Worm (Caenorhabditis elegans) whole organism, L4 larva: ENCODE data around the gene fbxa-157.
A peak's percentile ranks its signal among the peaks of the same experiment; 100 is the strongest.

Experiments
- F26F4.8 ChIP-seq: fragments of 200-800 bp; sonication (Bioruptor generic); conservative IDR thresholded peaks from 2 replicates; pipeline ENCODE4 v1.3.6; 2022; ENCODE audit warnings: missing genetic modification characterization, missing compliant biosample characterization
- F37D6.2 ChIP-seq: sonication (generic microtip); optimal IDR thresholded peaks from 2 replicates; lab custom pipeline; 2016; ENCODE audit warnings: mild to moderate bottlenecking, missing genetic modification characterization, missing compliant biosample characterization
- F44E2.7 ChIP-seq: fragments of 200-800 bp; sonication (Bioruptor generic); IDR thresholded peaks from 2 replicates; pipeline ENCODE4 v2.1.2; 2022; ENCODE audit warnings: missing genetic modification characterization, missing compliant biosample characterization
- F49E8.2 ChIP-seq: sonication (generic microtip); optimal IDR thresholded peaks from 2 replicates; lab custom pipeline; 2016; ENCODE audit warnings: missing compliant biosample characterization, mild to moderate bottlenecking, missing genetic modification characterization, borderline replicate concordance
- T26A8.4 ChIP-seq: fragments of 200-800 bp; sonication (Bioruptor generic); IDR thresholded peaks from 2 replicates; pipeline ENCODE4 v1.3.6; 2022; ENCODE audit warnings: missing genetic modification characterization, missing compliant biosample characterization
- ZK337.2 ChIP-seq: fragments of 200-800 bp; sonication (Bioruptor generic); IDR thresholded peaks from 2 replicates; pipeline ENCODE4 v1.3.6; 2022; ENCODE audit warnings: missing genetic modification reagents, missing genetic modification characterization, missing compliant biosample characterization
- aha-1 ChIP-seq: fragments of 150-350 bp; peaks from one replicate; lab custom pipeline; 2014; ENCODE audit warnings: missing biosample characterization, missing genetic modification characterization
- ama-1 ChIP-seq: fragments of 150-350 bp; optimal IDR thresholded peaks from 2 replicates; lab custom pipeline; 2014; ENCODE audit warnings: inconsistent platforms, mixed read lengths
- ceh-32 ChIP-seq: sonication (generic microtip); optimal IDR thresholded peaks from 2 replicates; lab custom pipeline; 2016; ENCODE audit warnings: mild to moderate bottlenecking, missing genetic modification characterization, missing compliant biosample characterization; ENCODE audit not compliant: poor library complexity
- ceh-82 ChIP-seq: sonication (generic microtip); optimal IDR thresholded peaks from 2 replicates; lab custom pipeline; 2017; ENCODE audit warnings: missing biosample characterization, missing genetic modification characterization
- dmd-8 ChIP-seq: fragments of 200-800 bp; sonication (Bioruptor generic); IDR thresholded peaks from 2 replicates; pipeline ENCODE4 v1.3.6; 2022; ENCODE audit warnings: missing genetic modification characterization, missing compliant biosample characterization
- dpl-1 ChIP-seq: fragments of 150-350 bp; optimal IDR thresholded peaks from 2 replicates; lab custom pipeline; 2014; ENCODE audit warnings: missing biosample characterization, missing genetic modification reagents, missing genetic modification characterization
- duxl-1 ChIP-seq: sonication (generic microtip); optimal IDR thresholded peaks from 2 replicates; lab custom pipeline; 2016; ENCODE audit warnings: mild to moderate bottlenecking, missing genetic modification characterization, moderate library complexity, missing compliant biosample characterization; ENCODE audit not compliant: poor library complexity
- dve-1 ChIP-seq: sonication (generic microtip); optimal IDR thresholded peaks from 2 replicates; lab custom pipeline; 2017; ENCODE audit warnings: antibody characterized with exemption, mild to moderate bottlenecking, missing genetic modification characterization, missing compliant biosample characterization; ENCODE audit not compliant: insufficient read depth
- hmg-1.1 ChIP-seq: fragments of 200-800 bp; sonication (Bioruptor generic); IDR thresholded peaks from 2 replicates; pipeline ENCODE4 v1.3.6; 2022; ENCODE audit warnings: missing genetic modification reagents, missing genetic modification characterization, missing compliant biosample characterization
- lin-15B ChIP-seq: fragments of 150-350 bp; sonication (generic microtip); optimal IDR thresholded peaks from 3 replicates; lab custom pipeline; 2014; ENCODE audit warnings: missing biosample characterization, missing genetic modification characterization
- lin-38 ChIP-seq: fragments of 200-800 bp; sonication (Bioruptor generic); IDR thresholded peaks from 2 replicates; pipeline ENCODE4 v1.3.6; 2022; ENCODE audit warnings: missing genetic modification reagents, missing genetic modification characterization, missing compliant biosample characterization
- mep-1 ChIP-seq: fragments of 150-350 bp; sonication (generic microtip); optimal IDR thresholded peaks from 3 replicates; lab custom pipeline; 2014; ENCODE audit warnings: missing biosample characterization, missing genetic modification characterization
- mes-2 ChIP-seq: sonication (generic microtip); optimal IDR thresholded peaks from 2 replicates; lab custom pipeline; 2016; ENCODE audit warnings: missing genotype, mild to moderate bottlenecking, missing genetic modification characterization, missing compliant biosample characterization; ENCODE audit not compliant: poor library complexity, severe bottlenecking
- nhr-10 ChIP-seq: fragments of 150-350 bp; optimal IDR thresholded peaks from 2 replicates; lab custom pipeline; 2014; ENCODE audit warnings: missing biosample characterization, missing genetic modification characterization
- nhr-111 ChIP-seq: fragments of 200-800 bp; sonication (Bioruptor generic); optimal IDR thresholded peaks from 2 replicates; lab custom pipeline; 2018; ENCODE audit warnings: mild to moderate bottlenecking, missing genetic modification characterization, missing compliant biosample characterization
- nhr-77 ChIP-seq: fragments of 150-350 bp; optimal IDR thresholded peaks from 2 replicates; lab custom pipeline; 2014; ENCODE audit warnings: missing biosample characterization, missing genetic modification characterization
- pha-4 ChIP-seq, 2 experiments: fragments of 150-350 bp in 1 of 2; fragments of 200-800 bp in 1 of 2; sonication (Bioruptor generic) in 1 of 2; IDR thresholded peaks in 1 of 2; optimal IDR thresholded peaks in 1 of 2; 2 replicates each; pipeline versions ENCODE4 v1.3.6 to Lab custom; 2014 to 2022; ENCODE audit warnings: missing genetic modification characterization in 2 of 2, missing genetic modification reagents in 2 of 2, missing biosample characterization in 1 of 2, missing compliant biosample characterization in 1 of 2
- pqm-1 ChIP-seq: sonication (generic microtip); optimal IDR thresholded peaks from 2 replicates; lab custom pipeline; 2017; ENCODE audit warnings: missing biosample characterization, missing genetic modification characterization
- saeg-2 ChIP-seq: fragments of 200-800 bp; sonication (Bioruptor generic); IDR thresholded peaks from 2 replicates; pipeline ENCODE4 v1.3.6; 2022; ENCODE audit warnings: missing genetic modification reagents, missing genetic modification characterization, missing compliant biosample characterization
- set-16 ChIP-seq: fragments of 200-800 bp; sonication (Bioruptor generic); IDR thresholded peaks from 2 replicates; pipeline ENCODE4 v1.3.6; 2022; ENCODE audit warnings: missing genetic modification reagents, missing genetic modification characterization, missing compliant biosample characterization
- snpc-1.2 ChIP-seq: fragments of 200-800 bp; sonication (Bioruptor generic); IDR thresholded peaks from 2 replicates; pipeline ENCODE4 v1.3.6; 2022; ENCODE audit warnings: missing genetic modification reagents, missing genetic modification characterization, missing compliant biosample characterization
- spr-3 ChIP-seq: fragments of 200-800 bp; sonication (Bioruptor generic); optimal IDR thresholded peaks from 2 replicates; lab custom pipeline; 2018; ENCODE audit warnings: mild to moderate bottlenecking, missing genetic modification characterization, missing compliant biosample characterization
- zip-11 ChIP-seq: fragments of 200-800 bp; sonication (Bioruptor generic); IDR thresholded peaks from 2 replicates; pipeline ENCODE4 v1.3.6; 2022; ENCODE audit warnings: missing genetic modification characterization, missing compliant biosample characterization

Gene fbxa-157

DNA sequence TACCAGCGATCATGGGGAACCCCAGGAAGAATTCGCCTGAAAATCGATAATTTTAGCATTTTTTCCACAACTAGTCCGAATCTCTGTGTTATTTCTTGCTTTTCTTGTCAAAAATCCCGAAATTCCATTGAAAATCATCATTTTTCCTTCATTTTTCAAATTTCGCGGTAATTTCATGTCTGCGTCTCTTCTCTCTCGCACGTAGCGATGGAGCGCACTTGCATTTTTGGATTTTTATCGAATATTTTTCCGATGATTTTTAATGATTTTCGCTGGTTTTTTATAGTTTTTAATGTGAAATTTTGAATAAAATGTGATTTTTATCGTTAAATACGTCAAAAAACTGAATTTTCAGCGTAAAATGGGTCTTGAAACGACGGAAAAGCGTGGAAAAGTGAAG lies 21.8 kb downstream of the fbxa-157 start, which contains the start of gene E01B7.2 (continued):
- peak; percentile 67 for TF ChIP-seq duxl-1 (tag; lab: Kevin White, UChicago)

ce11 chrV:17924095-17925000 lies 24.7 kb downstream of the fbxa-157 start, which contains the start of gene usp-50:
Gene usp-50 (plus strand): TSS chrV:17924916.
- peak; percentile 25; the same call in 1 of the 2 replicates for TF ChIP-seq lin-38 (GFP tag; lab: Robert Waterston, UW)

- no peak for TF ChIP-seq snpc-1.2 (GFP tag; lab: Robert Waterston, UW)
- no peak for TF ChIP-seq lin-38 (GFP tag; lab: Robert Waterston, UW)
- TF ChIP-seq ZK337.2 = no peak
- TF ChIP-seq aha-1 (tag; lab: Kevin White, UChicago) = peak; percentile 81
- no peak for TF ChIP-seq nhr-10 (tag; lab: Kevin White, UChicago)
- TF ChIP-seq mes-2 = no peak
- TF ChIP-seq pha-4 (GFP tag; IDR thresholded peaks at IDR 0.05; lab: Robert Waterston, UW) = no peak
- no peak for TF ChIP-seq pha-4 (tag; optimal IDR thresholded peaks at IDR 0.05; lab: Kevin White, UChicago)
- TF ChIP-seq zip-11 = no peak
- peak; percentile 89 for TF ChIP-seq set-16
- TF ChIP-seq ceh-82 = no peak
- no peak for TF ChIP-seq F37D6.2 (tag; lab: Kevin White, UChicago)
- TF ChIP-seq mep-1 (tag; lab: Kevin White, UChicago) = no peak
Measured at ce11 chrV:17928128-17928527, 28.5 kb downstream of the fbxa-157 start.

DNA sequence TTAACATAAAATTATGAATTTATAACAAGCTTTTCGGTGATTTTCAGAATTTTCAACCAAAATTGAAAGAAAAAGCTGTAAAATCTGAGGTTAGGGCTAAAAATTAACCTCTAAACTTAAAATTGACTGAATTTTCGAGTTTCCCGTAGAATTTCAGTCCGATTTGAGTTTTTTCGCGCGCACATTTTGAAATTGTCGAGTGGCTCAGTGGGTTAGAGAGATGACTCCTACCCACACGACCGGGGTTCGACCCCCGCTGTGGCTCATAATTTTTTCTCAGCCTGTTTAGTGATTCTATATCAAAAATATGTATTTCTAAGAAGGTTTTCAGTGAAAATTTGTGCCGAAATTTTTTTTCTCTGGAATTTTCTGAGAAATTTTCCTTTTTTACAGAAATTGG lies 32.2 kb downstream of the fbxa-157 start:
- no peak for TF ChIP-seq nhr-111 (GFP tag; lab: Kevin White, UChicago)
- no peak for TF ChIP-seq F49E8.2 (tag; lab: Kevin White, UChicago)
- TF ChIP-seq pqm-1 (tag; lab: Kevin White, UChicago) = no peak

DNA sequence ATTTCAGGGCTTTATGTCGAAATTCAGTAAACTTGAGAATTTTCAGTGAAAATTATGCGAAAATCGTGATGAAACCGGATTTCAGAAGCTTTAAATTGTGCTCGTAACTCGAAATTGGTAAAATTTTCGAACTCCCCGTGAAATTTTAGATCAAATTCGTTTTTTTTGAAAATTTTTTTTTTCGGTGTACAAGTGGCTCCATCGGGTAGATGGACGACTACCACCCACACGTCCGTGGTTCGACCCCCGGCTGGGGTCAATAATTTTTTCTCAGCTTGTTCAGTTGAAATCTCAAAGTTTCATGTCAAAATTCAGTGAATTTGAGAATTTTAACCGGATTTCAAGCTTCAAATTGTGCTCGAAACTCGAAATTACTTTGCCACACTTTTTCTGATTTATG lies 36.3 kb downstream of the fbxa-157 start:
- TF ChIP-seq hmg-1.1 (GFP tag; lab: Robert Waterston, UW) (no peak), spr-3 (GFP tag; lab: Kevin White, UChicago) (no peak), lin-15B (no peak), F26F4.8 (GFP tag; lab: Robert Waterston, UW) (no peak), ama-1 (lab: Kevin White, UChicago) (no peak), mes-2 (peak; percentile 16), T26A8.4 (peak; percentile 32; the same call in 1 of the 2 replicates), dmd-8 (GFP tag; lab: Robert Waterston, UW) (no peak), nhr-77 (tag; lab: Kevin White, UChicago) (no peak), ceh-32 (tag; lab: Kevin White, UChicago) (no peak), saeg-2 (GFP tag; lab: Robert Waterston, UW) (no peak)

DNA sequence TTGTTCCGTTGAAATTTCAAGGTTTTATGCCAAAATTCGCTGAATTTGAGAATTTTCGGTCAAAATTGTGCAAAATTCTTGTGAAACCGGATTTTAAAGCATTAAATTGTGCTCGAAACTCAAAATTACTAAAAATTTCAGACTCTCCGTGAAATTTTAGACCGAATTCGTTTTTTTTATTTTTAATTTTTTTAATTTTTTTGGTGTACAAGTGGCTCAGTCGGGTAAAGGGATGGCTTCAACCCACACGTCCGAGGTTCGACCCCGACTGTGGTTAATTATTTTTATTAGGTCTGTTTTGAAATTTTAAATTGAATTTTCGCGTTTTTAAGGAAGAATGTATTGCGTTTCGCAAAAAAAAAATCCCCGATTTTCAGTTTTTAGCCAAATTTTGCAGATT lies 39.4 kb downstream of the fbxa-157 start:
- TF ChIP-seq F44E2.7 (GFP tag; lab: Robert Waterston, UW) = no peak
- TF ChIP-seq dpl-1 = no peak
- TF ChIP-seq dve-1 (tag; lab: Kevin White, UChicago) = no peak
